Worm (Caenorhabditis elegans) whole organism, L4/young adult: Measurements from ENCODE around the gene clec-218.

Source experiments
- W03F9.2 ChIP-seq: fragments of 150-350 bp; optimal IDR thresholded peaks from 2 replicates; lab custom pipeline; 2014; ENCODE audit warnings: missing biosample characterization, missing genetic modification characterization
- dao-5 ChIP-seq: sonication (generic microtip); optimal IDR thresholded peaks from 2 replicates; lab custom pipeline; 2016; ENCODE audit warnings: missing genotype, missing genetic modification characterization, moderate library complexity, missing compliant biosample characterization

ce11 chrV:8262212-8262611, 45.5 kb upstream of the clec-218 start:
- TF ChIP-seq dao-5 (tag; lab: Kevin White, UChicago) (no peak), W03F9.2 (no peak)
